Worm (Caenorhabditis elegans): ENCODE results near the gene C10A4.2.
"Not testable (repeated sequence)": the region's sequence is repeated elsewhere in the genome, so short reads cannot be mapped to it uniquely, and the experiment has no call there.

The C10A4.2 gene

ce11 chrX:7409935-7410334 is at the start of gene C10A4.2:
TSS of gene C10A4.2 (plus strand) at chrX:7410235.
- no peak for TF ChIP-seq unc-62 (GFP tag; optimal IDR thresholded peaks at IDR 0.05)

- not testable (repeated sequence) for TF ChIP-seq unc-62 (GFP tag; optimal IDR thresholded peaks at IDR 0.05)
Measured at ce11 chrX:7365267-7365666, 44.8 kb upstream of the C10A4.2 start, which contains the start of gene C56G3.2. TSS of gene C56G3.2 (plus strand) at chrX:7365567.

- TF ChIP-seq unc-62 (GFP tag; optimal IDR thresholded peaks at IDR 0.05), result no peak
Measured at ce11 chrX:7369770-7370169, 40.3 kb upstream of the C10A4.2 start.

DNA sequence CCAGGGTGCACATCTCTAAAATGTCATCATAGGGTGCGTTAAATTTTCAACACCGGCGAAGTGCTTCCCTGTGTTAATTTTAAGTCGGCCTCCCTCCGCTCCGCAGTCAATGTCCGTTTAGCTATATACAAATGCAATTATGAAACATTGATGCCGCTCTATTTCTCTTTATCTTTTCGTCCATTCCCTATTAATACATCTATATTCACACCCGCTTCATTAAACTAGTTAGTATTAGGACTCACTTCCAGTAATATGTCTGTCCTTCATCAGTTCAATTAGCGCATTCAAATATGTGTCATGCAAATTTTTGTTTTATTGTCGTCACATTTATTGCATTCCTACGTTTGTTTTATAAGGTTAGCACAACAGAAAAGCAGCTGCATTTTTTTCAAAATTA is 38.1 kb upstream of the C10A4.2 start:
- TF ChIP-seq unc-62 (GFP tag; optimal IDR thresholded peaks at IDR 0.05), result no peak

ce11 chrX:7376941-7377340 is 33.1 kb upstream of the C10A4.2 start, which contains the start of gene npr-8:
TSS of gene npr-8 (plus strand) at chrX:7377302.
- no peak for TF ChIP-seq unc-62 (GFP tag; optimal IDR thresholded peaks at IDR 0.05)

DNA sequence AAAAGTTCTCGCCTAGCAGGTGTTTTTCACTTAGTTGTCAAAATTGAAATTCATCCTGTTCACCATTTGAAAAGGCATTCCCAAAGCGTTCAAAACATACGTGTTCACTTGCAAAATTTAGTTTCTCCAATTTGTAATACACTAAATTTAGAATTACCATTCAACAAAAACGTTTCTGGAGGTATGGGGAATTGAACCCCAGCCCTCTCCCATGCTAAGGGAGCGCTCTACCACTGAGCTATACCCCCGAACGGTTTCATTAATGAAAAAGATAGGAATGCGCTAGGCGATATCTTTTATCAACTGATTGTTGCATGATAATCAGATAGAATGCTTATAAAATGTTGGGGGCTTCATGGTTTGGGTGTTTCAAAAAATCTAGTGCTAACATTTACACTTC is 31.4 kb upstream of the C10A4.2 start:
- no peak for TF ChIP-seq unc-62 (GFP tag; optimal IDR thresholded peaks at IDR 0.05)

ce11 chrX:7390270-7390669 is 19.8 kb upstream of the C10A4.2 start, which contains the start of gene C10A4.6:
TSS of gene C10A4.6 (plus strand) at chrX:7390570.
- TF ChIP-seq unc-62 (GFP tag; optimal IDR thresholded peaks at IDR 0.05), result no peak

ce11 chrX:7393167-7393566 is 16.9 kb upstream of the C10A4.2 start, which contains the start of gene gad-2:
TSS of gene gad-2 (plus strand) at chrX:7393467.
- no peak for TF ChIP-seq unc-62 (GFP tag; optimal IDR thresholded peaks at IDR 0.05)

DNA sequence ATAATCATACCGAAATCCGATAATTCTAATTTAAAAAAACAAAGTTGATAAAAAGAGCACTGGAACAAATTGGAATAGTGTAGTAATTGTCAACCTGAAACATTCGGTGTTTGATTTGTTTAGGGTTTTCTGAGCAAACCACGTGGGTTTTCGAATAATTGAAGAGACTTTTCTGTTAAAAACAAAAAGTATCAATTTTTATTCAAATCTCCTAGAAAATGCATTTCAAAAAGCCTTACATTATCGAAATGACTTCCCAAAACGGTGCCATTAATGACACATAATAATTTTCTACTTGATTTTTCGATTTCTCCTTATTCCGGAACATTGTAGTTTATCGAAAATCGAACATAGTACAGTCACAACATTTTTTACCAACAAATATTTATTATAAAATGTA is 12.1 kb upstream of the C10A4.2 start, which contains the start of gene C10A4.13:
TSS of gene C10A4.13 (minus strand) at position 101 of the 400 bp plus-strand sequence.
- no peak for TF ChIP-seq unc-62 (GFP tag; optimal IDR thresholded peaks at IDR 0.05)

DNA sequence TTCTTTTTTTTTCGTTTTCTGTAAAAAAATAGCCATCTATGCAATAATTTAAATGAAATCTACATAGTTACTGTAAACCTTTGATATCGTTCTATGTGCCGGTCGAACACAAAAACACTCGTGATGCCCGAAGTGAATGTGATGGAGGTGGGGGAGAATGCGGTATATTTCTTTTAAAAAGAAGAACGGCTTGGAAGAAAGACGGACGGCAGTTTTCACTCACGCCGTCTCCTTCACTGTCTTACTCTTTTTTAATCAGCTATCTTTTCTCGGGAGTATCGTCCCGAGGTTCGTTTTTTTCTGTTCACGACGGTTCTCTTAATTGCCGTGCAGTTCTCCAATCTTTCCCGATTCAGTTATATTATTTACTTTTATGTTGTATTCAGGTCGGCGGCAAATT is 11.5 kb upstream of the C10A4.2 start, which contains the start of gene C10A4.10:
TSS of gene C10A4.10 (plus strand) at position 301 of the 400 bp plus-strand sequence.
- TF ChIP-seq unc-62 (GFP tag; optimal IDR thresholded peaks at IDR 0.05), result no peak

- TF ChIP-seq unc-62 (GFP tag; optimal IDR thresholded peaks at IDR 0.05), result no peak
Measured at ce11 chrX:7400788-7401187, 9.2 kb upstream of the C10A4.2 start, which contains the start of gene C10A4.4. TSS of gene C10A4.4 (plus strand) at chrX:7401088.

DNA sequence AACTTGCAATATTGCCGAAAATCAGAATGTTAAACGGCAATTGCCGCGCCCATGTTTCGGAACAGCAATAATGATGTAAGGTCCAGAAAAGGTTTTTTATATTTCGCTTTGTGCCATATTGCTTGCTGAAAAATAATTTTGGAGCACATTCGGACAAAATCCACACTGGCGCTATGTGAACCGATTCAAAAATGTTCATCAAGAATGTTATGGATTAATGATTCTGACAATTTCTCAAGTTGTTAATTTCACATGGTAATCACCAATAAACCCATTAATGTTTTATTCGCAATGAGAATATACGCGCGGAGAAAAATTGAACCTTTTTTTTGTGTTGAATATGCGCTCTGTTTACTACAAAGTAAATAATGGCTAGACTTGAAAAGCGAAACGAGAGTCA is 5.5 kb upstream of the C10A4.2 start:
- no peak for TF ChIP-seq unc-62 (GFP tag; optimal IDR thresholded peaks at IDR 0.05)

DNA sequence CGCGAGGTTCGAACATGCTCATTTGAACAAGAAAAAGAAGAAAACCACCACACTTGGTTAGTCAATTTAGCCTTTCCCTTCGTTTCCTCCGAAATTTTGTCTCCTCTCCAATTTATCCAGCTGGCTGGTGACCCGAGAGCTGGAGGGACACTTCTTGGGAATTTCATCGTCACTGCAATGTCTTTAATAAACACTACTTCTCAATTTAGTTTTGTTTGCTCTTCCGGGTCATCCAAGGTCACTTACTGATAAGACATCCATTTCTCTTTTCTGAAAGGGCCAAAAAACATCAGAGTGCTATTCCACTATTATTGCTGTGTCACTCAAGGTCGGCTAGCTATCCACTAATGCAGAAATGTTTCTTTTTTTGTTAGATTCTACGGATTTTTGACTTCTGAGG is 4.6 kb upstream of the C10A4.2 start, which contains the start of gene C10A4.3:
TSS of gene C10A4.3 (plus strand) at position 301 of the 400 bp plus-strand sequence.
- no peak for TF ChIP-seq unc-62 (GFP tag; optimal IDR thresholded peaks at IDR 0.05)

DNA sequence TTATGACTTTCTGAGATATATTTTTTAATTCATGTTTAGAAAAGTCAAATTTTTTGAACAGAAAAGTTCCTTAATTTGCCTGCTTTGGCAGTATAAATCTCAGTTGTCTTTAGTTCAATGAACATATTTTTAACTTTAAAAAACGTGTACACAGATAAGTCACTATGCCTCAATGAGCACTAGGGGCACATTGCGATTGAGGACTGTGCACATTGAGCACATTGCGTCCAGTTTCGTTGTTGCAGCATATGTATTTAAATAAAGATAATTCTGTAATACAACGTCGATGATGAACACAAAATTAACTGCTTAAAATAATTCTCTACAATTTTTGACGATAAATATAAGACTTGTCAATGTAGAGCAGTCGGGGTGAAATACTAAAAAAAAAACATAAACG is 2.3 kb upstream of the C10A4.2 start:
- TF ChIP-seq unc-62 (GFP tag; optimal IDR thresholded peaks at IDR 0.05), result no peak

- no peak for TF ChIP-seq unc-62 (GFP tag; optimal IDR thresholded peaks at IDR 0.05)
Measured at ce11 chrX:7409030-7409429, 1.0 kb upstream of the C10A4.2 start.

DNA sequence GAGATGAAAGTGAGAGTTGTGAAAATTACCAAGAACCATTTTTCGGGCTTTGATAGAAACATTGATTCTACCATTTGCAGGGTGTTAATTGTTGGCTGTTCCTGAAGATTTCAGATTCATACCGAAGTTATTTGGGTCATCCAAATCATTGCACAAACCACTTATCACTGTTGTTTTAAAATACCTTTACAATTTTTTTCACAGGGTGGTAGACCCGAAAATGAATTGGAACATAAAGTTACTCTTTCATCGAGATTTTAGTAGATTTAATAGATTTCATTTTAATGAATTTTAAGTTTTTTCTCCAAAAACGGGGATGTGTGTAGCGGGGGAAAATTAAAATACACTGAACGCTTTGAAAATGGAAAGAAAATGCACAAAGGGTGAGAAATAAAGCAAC is 5.4 kb downstream of the C10A4.2 start, which contains the start of gene C10A4.7:
TSS of gene C10A4.7 (minus strand) at position 101 of the 400 bp plus-strand sequence.
- TF ChIP-seq unc-62 (GFP tag; optimal IDR thresholded peaks at IDR 0.05), result no peak

ce11 chrX:7416082-7416481 is 6.0 kb downstream of the C10A4.2 start, which contains the start of gene C10A4.1:
TSS of gene C10A4.1 (plus strand) at chrX:7416382.
- TF ChIP-seq unc-62 (GFP tag; optimal IDR thresholded peaks at IDR 0.05), result no peak

ce11 chrX:7420571-7420970 is 10.5 kb downstream of the C10A4.2 start, which contains the start of gene C10A4.9:
TSS of gene C10A4.9 (plus strand) at chrX:7420871.
- TF ChIP-seq unc-62 (GFP tag; optimal IDR thresholded peaks at IDR 0.05), result no peak

Measured in whole organism, dauer.